Fruit fly (Drosophila melanogaster): Measurements from ENCODE around the gene S6k.

Gene S6k

DNA sequence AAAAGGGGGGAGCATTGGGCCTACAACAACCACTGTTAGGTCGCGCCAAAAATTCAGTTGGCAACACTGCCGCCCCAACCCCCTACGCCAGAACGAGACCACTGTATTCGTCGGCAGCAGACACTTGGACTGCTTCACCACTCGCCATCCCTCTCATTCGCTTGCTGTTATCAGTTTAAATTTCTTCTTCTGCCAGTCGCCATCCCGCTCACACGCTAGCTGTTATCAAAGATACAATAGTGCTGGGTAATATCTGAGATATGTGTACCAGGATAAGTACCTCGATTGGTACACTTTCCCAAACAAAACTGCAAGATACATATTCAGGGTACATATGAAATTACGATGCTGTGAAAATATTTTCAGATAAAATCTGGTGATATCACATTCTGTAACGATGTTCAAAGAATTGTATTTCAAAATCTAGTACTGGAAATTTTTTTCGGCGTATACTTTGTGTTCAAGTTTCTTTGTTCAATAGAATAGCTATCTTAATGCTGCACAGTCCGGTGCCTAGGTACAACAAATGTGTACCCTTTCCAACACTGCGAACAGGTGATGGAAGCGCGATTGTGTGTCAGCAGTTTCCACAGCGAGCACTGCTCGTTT, 39.8 kb downstream of the S6k start (continued):
- TF ChIP-seq gem (tag; optimal IDR thresholded peaks at IDR 0.05) (peak; percentile 90), zfh1 (GFP tag; IDR thresholded peaks at IDR 0.05) (peak; percentile 74), CG7372 (GFP tag; IDR thresholded peaks at IDR 0.05) (peak; percentile 69), Mad (GFP tag; optimal IDR thresholded peaks at IDR 0.05) (peak; percentile 77), NC2β (GFP tag; optimal IDR thresholded peaks at IDR 0.05) (peak; percentile 80), CG13123 (GFP tag; optimal IDR thresholded peaks at IDR 0.05) (peak; percentile 67), fu2 (GFP tag; optimal IDR thresholded peaks at IDR 0.05) (peak; percentile 86), BEAF-32 (GFP tag; optimal IDR thresholded peaks at IDR 0.05) (peak; percentile 20), Hsf (GFP tag; optimal IDR thresholded peaks at IDR 0.05) (peak; percentile 85), CG31224 (GFP tag; IDR thresholded peaks at IDR 0.05) (peak; percentile 57; the same call in 1 of the 2 replicates), CG34224 (GFP tag; IDR thresholded peaks at IDR 0.05; ENCODE audit: partially characterized antibody) (no peak; the same call in 2 of the 3 replicates), CrebB (tag; optimal IDR thresholded peaks at IDR 0.05) (peak; percentile 85), sug (tag; optimal IDR thresholded peaks at IDR 0.05) (peak; percentile 87), bab2 (GFP tag; optimal IDR thresholded peaks at IDR 0.05) (peak; percentile 84), dpn (GFP tag; optimal IDR thresholded peaks at IDR 0.05) (peak; percentile 82 to 86), CG15696 (tag; optimal IDR thresholded peaks at IDR 0.05) (peak; percentile 84), CG3163 (GFP tag; optimal IDR thresholded peaks at IDR 0.05) (peak; percentile 60), pnt (GFP tag; optimal IDR thresholded peaks at IDR 0.05) (peak; percentile 80), zfh2 (GFP tag; optimal IDR thresholded peaks at IDR 0.05) (peak; percentile 91), Sry-β (GFP tag; optimal IDR thresholded peaks at IDR 0.05) (peak; percentile 81), Spps (tag; optimal IDR thresholded peaks at IDR 0.05) (peak; percentile 48), CG3726 (GFP tag; IDR thresholded peaks at IDR 0.05) (0 out of 3 replicates have a peak, but pooled peaks have one; percentile 28), CG18011 (GFP tag; optimal IDR thresholded peaks at IDR 0.05) (peak; percentile 73), vfl (GFP tag; optimal IDR thresholded peaks at IDR 0.05) (peak; percentile 73), HmgZ (tag; optimal IDR thresholded peaks at IDR 0.05) (peak; percentile 92), CG10543 (GFP tag; optimal IDR thresholded peaks at IDR 0.05) (peak; percentile 94), CG7556 (GFP tag; optimal IDR thresholded peaks at IDR 0.05) (peak; percentile 90), CG9797 (GFP tag; optimal IDR thresholded peaks at IDR 0.05) (peak; percentile 25), Abd-B (GFP tag; optimal IDR thresholded peaks at IDR 0.05) (peak; percentile 35), nmo (GFP tag; optimal IDR thresholded peaks at IDR 0.05) (peak; percentile 89), grau (tag; optimal IDR thresholded peaks at IDR 0.05) (peak; percentile 89), CG11398 (GFP tag; optimal IDR thresholded peaks at IDR 0.05) (peak; percentile 62), NC2α (GFP tag; optimal IDR thresholded peaks at IDR 0.05) (peak; percentile 63), CG8924 (tag; optimal IDR thresholded peaks at IDR 0.05) (peak; percentile 88), CG2889 (GFP tag; IDR thresholded peaks at IDR 0.05) (peak; percentile 46; the same call in 1 of the 3 replicates), Hmx (GFP tag; optimal IDR thresholded peaks at IDR 0.05) (peak; percentile 65), CG2120 (GFP tag; optimal IDR thresholded peaks at IDR 0.05) (peak; percentile 93), sisA (GFP tag; IDR thresholded peaks at IDR 0.05) (peak; percentile 69; the same call in 1 of the 2 replicates), Aef1 (GFP tag; IDR thresholded peaks at IDR 0.05) (peak; percentile 56), odd (GFP tag; optimal IDR thresholded peaks at IDR 0.05) (no peak), slbo (GFP tag; IDR thresholded peaks at IDR 0.05) (peak; percentile 67), ERR (GFP tag; optimal IDR thresholded peaks at IDR 0.05) (peak; percentile 88), so (GFP tag; IDR thresholded peaks at IDR 0.05) (peak; percentile 87), CG13424 (tag; optimal IDR thresholded peaks at IDR 0.05) (peak; percentile 92), fd3F (GFP tag; optimal IDR thresholded peaks at IDR 0.05) (peak; percentile 80), CG6765 (GFP tag; optimal IDR thresholded peaks at IDR 0.05) (peak; percentile 84), Hr78 (GFP tag; optimal IDR thresholded peaks at IDR 0.05) (peak in 1 of 2 experiments; percentile 48), CG34422 (GFP tag; IDR thresholded peaks at IDR 0.05) (peak; percentile 90), ap (GFP tag; IDR thresholded peaks at IDR 0.05) (peak; percentile 48; the same call in 1 of the 2 replicates)

Measured in whole organism, embryonic.